Worm (Caenorhabditis elegans) whole organism, early embryonic: ENCODE measurements around the gene fdgt-2.

Experiments used
- B0310.2 ChIP-seq: sonication (generic microtip); optimal IDR thresholded peaks from 2 replicates; lab custom pipeline; 2016; ENCODE audit warnings: mild to moderate bottlenecking, missing genetic modification characterization, missing compliant biosample characterization
- F13C5.2 ChIP-seq: sonication (generic microtip); optimal IDR thresholded peaks from 2 replicates; lab custom pipeline; 2017; ENCODE audit warnings: mild to moderate bottlenecking, missing genetic modification characterization, inconsistent platforms, missing compliant biosample characterization
- aly-1 ChIP-seq: sonication (generic microtip); optimal IDR thresholded peaks from 2 replicates; lab custom pipeline; 2016; ENCODE audit warnings: missing genetic modification characterization, missing compliant biosample characterization
- ama-1 ChIP-seq: fragments of 150-350 bp; optimal IDR thresholded peaks from 2 replicates; lab custom pipeline; 2014
- ceh-13 ChIP-seq: fragments of 200-800 bp; sonication (Bioruptor generic); optimal IDR thresholded peaks from 2 replicates; lab custom pipeline; 2018; ENCODE audit warnings: mild to moderate bottlenecking, missing genetic modification characterization, missing compliant biosample characterization
- ceh-36 ChIP-seq: sonication (generic microtip); optimal IDR thresholded peaks from 2 replicates; lab custom pipeline; 2016; ENCODE audit warnings: missing genetic modification characterization, inconsistent platforms, missing compliant biosample characterization
- ets-7 ChIP-seq: sonication (generic microtip); optimal IDR thresholded peaks from 2 replicates; lab custom pipeline; 2016; ENCODE audit warnings: missing genotype, missing genetic modification characterization, missing compliant biosample characterization
- flt-1 ChIP-seq: fragments of 200-800 bp; sonication (Bioruptor generic); IDR thresholded peaks from 2 replicates; pipeline ENCODE4 v1.3.6; 2022; ENCODE audit warnings: missing genetic modification characterization, missing compliant biosample characterization
- hmbx-1 ChIP-seq: sonication (generic microtip); optimal IDR thresholded peaks from 2 replicates; lab custom pipeline; 2016; ENCODE audit warnings: mild to moderate bottlenecking, missing genetic modification characterization, missing compliant biosample characterization
- hmg-4 ChIP-seq: fragments of 200-800 bp; sonication (Bioruptor generic); optimal IDR thresholded peaks from 2 replicates; lab custom pipeline; 2018; ENCODE audit warnings: mild to moderate bottlenecking, missing genetic modification characterization, missing compliant biosample characterization
- hnd-1 ChIP-seq: sonication (generic microtip); optimal IDR thresholded peaks from 2 replicates; lab custom pipeline; 2016; ENCODE audit warnings: missing genetic modification characterization, missing compliant biosample characterization
- pes-1 ChIP-seq: fragments of 200-800 bp; sonication (Bioruptor generic); IDR thresholded peaks from 2 replicates; pipeline ENCODE4 v1.3.6; 2022; ENCODE audit warnings: missing genetic modification reagents, missing genetic modification characterization, missing compliant biosample characterization
- scrt-1 ChIP-seq: fragments of 200-800 bp; sonication (Bioruptor generic); IDR thresholded peaks from 2 replicates; pipeline ENCODE4 v1.3.6; 2022; ENCODE audit warnings: missing genetic modification characterization, missing compliant biosample characterization
- sea-1 ChIP-seq: fragments of 200-800 bp; sonication (Bioruptor generic); conservative IDR thresholded peaks from 2 replicates; pipeline ENCODE4 v1.3.6; 2022; ENCODE audit warnings: missing genetic modification characterization, missing compliant biosample characterization
- tbx-11 ChIP-seq: fragments of 200-800 bp; sonication (Bioruptor generic); IDR thresholded peaks from 2 replicates; pipeline ENCODE4 v1.3.6; 2022; ENCODE audit warnings: missing genetic modification characterization, missing compliant biosample characterization
- tbx-37 ChIP-seq: fragments of 200-800 bp; sonication (Bioruptor generic); conservative IDR thresholded peaks from 2 replicates; pipeline ENCODE4 v1.3.6; 2022; ENCODE audit warnings: missing genetic modification reagents, missing genetic modification characterization, missing compliant biosample characterization
- tra-4 ChIP-seq: sonication (generic microtip); optimal IDR thresholded peaks from 2 replicates; lab custom pipeline; 2017; ENCODE audit warnings: missing genetic modification characterization, missing compliant biosample characterization

Gene fdgt-2

ce11 chrII:8440792-8441191 lies 23.4 kb downstream of the fdgt-2 start:
- TF ChIP-seq B0310.2 (tag; lab: Kevin White, UChicago) (no peak), tra-4 (tag; lab: Kevin White, UChicago) (no peak), pes-1 (no peak), hmbx-1 (tag; lab: Kevin White, UChicago) (no peak), F13C5.2 (tag; lab: Kevin White, UChicago) (no peak), tbx-37 (GFP tag; lab: Robert Waterston, UW) (no peak), aly-1 (tag; lab: Kevin White, UChicago) (no peak), flt-1 (GFP tag; lab: Robert Waterston, UW) (no peak), sea-1 (GFP tag; lab: Robert Waterston, UW) (no peak), hmg-4 (GFP tag; lab: Kevin White, UChicago) (no peak), ceh-36 (tag; lab: Kevin White, UChicago) (no peak), ama-1 (lab: Kevin White, UChicago) (no peak), tbx-11 (no peak), ets-7 (tag; lab: Kevin White, UChicago) (no peak), ceh-13 (GFP tag; lab: Kevin White, UChicago) (no peak), hnd-1 (tag; lab: Kevin White, UChicago) (no peak), scrt-1 (GFP tag; lab: Robert Waterston, UW) (no peak)

ce11 chrII:8441519-8441918 lies 24.1 kb downstream of the fdgt-2 start:
- TF ChIP-seq hmbx-1 (tag; lab: Kevin White, UChicago) (no peak), ama-1 (lab: Kevin White, UChicago) (no peak), hmg-4 (GFP tag; lab: Kevin White, UChicago) (no peak), ceh-36 (tag; lab: Kevin White, UChicago) (no peak)

- TF ChIP-seq tra-4 (tag; lab: Kevin White, UChicago) (no peak), tbx-37 (GFP tag; lab: Robert Waterston, UW) (no peak), F13C5.2 (tag; lab: Kevin White, UChicago) (peak; percentile 59), tbx-11 (peak; percentile 19; the same call in 1 of the 2 replicates), hmg-4 (GFP tag; lab: Kevin White, UChicago) (peak; percentile 39), B0310.2 (tag; lab: Kevin White, UChicago) (no peak)
Observed at ce11 chrII:8442176-8442575, 24.8 kb downstream of the fdgt-2 start.

DNA sequence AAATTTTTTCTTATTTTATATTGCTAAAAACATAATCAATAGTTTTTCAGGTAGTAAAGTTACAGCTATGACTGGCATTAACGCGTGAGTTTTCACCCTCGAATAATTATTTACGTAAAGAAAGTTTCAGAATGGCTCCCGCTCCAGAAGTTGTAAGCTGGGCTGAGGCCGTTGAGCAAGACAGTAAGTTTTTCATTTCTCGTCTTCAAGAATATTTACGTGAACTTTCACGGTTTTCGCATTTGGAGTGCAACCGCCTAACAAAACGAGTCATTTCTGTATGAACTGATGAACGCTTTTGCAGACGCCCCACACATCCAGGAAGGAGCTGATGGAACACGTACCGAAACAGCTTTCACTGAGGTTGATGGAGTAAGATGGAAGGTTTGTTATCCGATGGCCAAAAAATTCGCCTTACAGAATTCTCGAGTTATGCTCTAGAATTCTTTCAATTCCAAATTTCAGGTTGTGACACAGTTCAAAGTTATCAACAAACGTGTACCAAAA lies 25.4 kb downstream of the fdgt-2 start, which contains the start of gene eif-3.G:
TSS of gene eif-3.G (plus strand) at position 51 of the 507 bp plus-strand sequence.
- TF ChIP-seq scrt-1 (GFP tag; lab: Robert Waterston, UW), result no peak
- TF ChIP-seq hmg-4 (GFP tag; lab: Kevin White, UChicago), result no peak
- no peak for TF ChIP-seq ama-1 (lab: Kevin White, UChicago)
- no peak for TF ChIP-seq sea-1 (GFP tag; lab: Robert Waterston, UW)
- TF ChIP-seq ceh-36 (tag; lab: Kevin White, UChicago), result no peak
- no peak for TF ChIP-seq tra-4 (tag; lab: Kevin White, UChicago)

ce11 chrII:8444007-8444406 lies 26.6 kb downstream of the fdgt-2 start, which contains the start of gene evl-20:
TSS of gene evl-20 (plus strand) at chrII:8444307.
- TF ChIP-seq ets-7 (tag; lab: Kevin White, UChicago) (no peak), B0310.2 (tag; lab: Kevin White, UChicago) (no peak), tbx-11 (no peak), hmbx-1 (tag; lab: Kevin White, UChicago) (no peak), tra-4 (tag; lab: Kevin White, UChicago) (no peak), ceh-13 (GFP tag; lab: Kevin White, UChicago) (no peak), ceh-36 (tag; lab: Kevin White, UChicago) (no peak), sea-1 (GFP tag; lab: Robert Waterston, UW) (no peak), tbx-37 (GFP tag; lab: Robert Waterston, UW) (no peak), hnd-1 (tag; lab: Kevin White, UChicago) (no peak), aly-1 (tag; lab: Kevin White, UChicago) (no peak), F13C5.2 (tag; lab: Kevin White, UChicago) (no peak)

ce11 chrII:8446731-8447130 lies 29.3 kb downstream of the fdgt-2 start, which contains the start of gene cut-3:
TSS of gene cut-3 (minus strand) at chrII:8446831.
- TF ChIP-seq tbx-37 (GFP tag; lab: Robert Waterston, UW), result no peak
- no peak for TF ChIP-seq ets-7 (tag; lab: Kevin White, UChicago)
- TF ChIP-seq hnd-1 (tag; lab: Kevin White, UChicago), result no peak
- no peak for TF ChIP-seq scrt-1 (GFP tag; lab: Robert Waterston, UW)
- TF ChIP-seq tbx-11, result no peak
- TF ChIP-seq sea-1 (GFP tag; lab: Robert Waterston, UW), result no peak
- no peak for TF ChIP-seq F13C5.2 (tag; lab: Kevin White, UChicago)
- no peak for TF ChIP-seq B0310.2 (tag; lab: Kevin White, UChicago)
- no peak for TF ChIP-seq ama-1 (lab: Kevin White, UChicago)
- TF ChIP-seq hmbx-1 (tag; lab: Kevin White, UChicago), result no peak
- TF ChIP-seq ceh-13 (GFP tag; lab: Kevin White, UChicago), result no peak
- TF ChIP-seq aly-1 (tag; lab: Kevin White, UChicago), result no peak
- TF ChIP-seq tra-4 (tag; lab: Kevin White, UChicago), result no peak
- TF ChIP-seq pes-1, result no peak
- no peak for TF ChIP-seq flt-1 (GFP tag; lab: Robert Waterston, UW)
- TF ChIP-seq hmg-4 (GFP tag; lab: Kevin White, UChicago), result no peak
- TF ChIP-seq ceh-36 (tag; lab: Kevin White, UChicago), result no peak

- TF ChIP-seq ceh-36 (tag; lab: Kevin White, UChicago) (no peak), ets-7 (tag; lab: Kevin White, UChicago) (no peak), ama-1 (lab: Kevin White, UChicago) (no peak), hmg-4 (GFP tag; lab: Kevin White, UChicago) (no peak), flt-1 (GFP tag; lab: Robert Waterston, UW) (no peak), F13C5.2 (tag; lab: Kevin White, UChicago) (no peak), tbx-37 (GFP tag; lab: Robert Waterston, UW) (no peak), scrt-1 (GFP tag; lab: Robert Waterston, UW) (no peak), hnd-1 (tag; lab: Kevin White, UChicago) (no peak)
Observed at ce11 chrII:8449660-8450118, 32.3 kb downstream of the fdgt-2 start, which contains the start of gene F22B5.4. TSS of gene F22B5.4 (plus strand) at chrII:8449710.
